Fruit fly (Drosophila melanogaster): ENCODE results near the gene CG15517.

dm6 chr3R:29907601-29908175 lies 4.1 kb upstream of the CG15517 start, which contains the start of gene CG31036:
- TF ChIP-seq spab (GFP tag; optimal IDR thresholded peaks at IDR 0.05) (no peak), Blimp-1 (GFP tag; optimal IDR thresholded peaks at IDR 0.05) (no peak), CG34406 (GFP tag; optimal IDR thresholded peaks at IDR 0.05) (no peak), lz (GFP tag; optimal IDR thresholded peaks at IDR 0.05) (no peak), Hr39 (GFP tag; optimal IDR thresholded peaks at IDR 0.05) (no peak), CG31627 (GFP tag; optimal IDR thresholded peaks at IDR 0.05) (no peak), CG6276 (GFP tag; optimal IDR thresholded peaks at IDR 0.05) (no peak), fkh (GFP tag; optimal IDR thresholded peaks at IDR 0.05) (no peak)
